Worm (Caenorhabditis elegans) whole organism, L1 larva: Measurements from ENCODE around the gene C14E2.6.

Experiments
- ama-1 ChIP-seq: fragments of 150-350 bp; optimal IDR thresholded peaks from 2 replicates; lab custom pipeline; 2014
- elt-3 ChIP-seq, 6 experiments: fragments of 150-350 bp in 1 of 6; sonication (generic microtip); optimal IDR thresholded peaks; 2 replicates each; lab custom pipeline; 2017 to 2018; ENCODE audit warnings: missing biosample characterization in 6 of 6, missing genetic modification characterization in 6 of 6, inconsistent platforms in 1 of 6
- lin-39 ChIP-seq: fragments of 150-350 bp; optimal IDR thresholded peaks from 2 replicates; lab custom pipeline; 2014; ENCODE audit warnings: missing biosample characterization, missing genetic modification reagents, missing genetic modification characterization
- lir-3 ChIP-seq: sonication (generic microtip); optimal IDR thresholded peaks from 2 replicates; lab custom pipeline; 2016; ENCODE audit warnings: mild to moderate bottlenecking, missing genetic modification characterization, moderate library complexity, missing compliant biosample characterization; ENCODE audit not compliant: poor library complexity
- skn-1 ChIP-seq: fragments of 150-350 bp; optimal IDR thresholded peaks from 2 replicates; lab custom pipeline; 2014; ENCODE audit warnings: missing biosample characterization, missing genetic modification characterization
- snpc-4 ChIP-seq: fragments of 150-350 bp; optimal IDR thresholded peaks from 2 replicates; lab custom pipeline; 2014; ENCODE audit warnings: missing biosample characterization, missing genetic modification characterization
- ztf-4 ChIP-seq: fragments of 150-350 bp; optimal IDR thresholded peaks from 2 replicates; lab custom pipeline; 2014; ENCODE audit warnings: missing biosample characterization, missing genetic modification characterization

- TF ChIP-seq skn-1 (tag; lab: Kevin White, UChicago) (peak; percentile 51), lir-3 (tag; lab: Kevin White, UChicago) (peak; percentile 65), lin-39 (tag; lab: Kevin White, UChicago) (no peak), snpc-4 (tag; lab: Kevin White, UChicago) (no peak), elt-3 (tag; optimal IDR thresholded peaks at IDR 0.05; lab: Kevin White, UChicago) (no peak), ztf-4 (tag; lab: Kevin White, UChicago) (no peak), ama-1 (no peak)
Observed at ce11 chrX:1853596-1853995, 23.8 kb upstream of the C14E2.6 start, which contains the start of gene T26C11.9.
